Worm (Caenorhabditis elegans): Measurements from ENCODE around the gene tceb-3.

ce11 chrII:10894996-10895395 lies 52.2 kb downstream of the tceb-3 start, which contains the start of gene sra-10:
- TF ChIP-seq nhr-232 (tag; optimal IDR thresholded peaks at IDR 0.05), result no peak
- no peak for TF ChIP-seq pqm-1 (tag; optimal IDR thresholded peaks at IDR 0.05)
- no peak for TF ChIP-seq ama-1 (optimal IDR thresholded peaks at IDR 0.05)
- no peak for TF ChIP-seq nfya-1 (tag; optimal IDR thresholded peaks at IDR 0.05)
- TF ChIP-seq ttx-3 (tag; optimal IDR thresholded peaks at IDR 0.05), result no peak
- TF ChIP-seq rnt-1 (tag; optimal IDR thresholded peaks at IDR 0.05), result no peak
- no peak for TF ChIP-seq unc-3 (GFP tag; conservative IDR thresholded peaks at IDR 0.05)
- TF ChIP-seq unc-3 (tag; optimal IDR thresholded peaks at IDR 0.05), result no peak
- TF ChIP-seq unc-55 (GFP tag; optimal IDR thresholded peaks at IDR 0.05), result no peak
- no peak for TF ChIP-seq hlh-6 (tag; optimal IDR thresholded peaks at IDR 0.05)
- no peak for TF ChIP-seq ztf-16 (tag; optimal IDR thresholded peaks at IDR 0.05)
- no peak for TF ChIP-seq C08G9.2 (tag; optimal IDR thresholded peaks at IDR 0.05)
- no peak for TF ChIP-seq tbx-2 (tag; optimal IDR thresholded peaks at IDR 0.05)
